Worm (Caenorhabditis elegans): ENCODE results near the gene unc-3.

unc-3 gene

DNA sequence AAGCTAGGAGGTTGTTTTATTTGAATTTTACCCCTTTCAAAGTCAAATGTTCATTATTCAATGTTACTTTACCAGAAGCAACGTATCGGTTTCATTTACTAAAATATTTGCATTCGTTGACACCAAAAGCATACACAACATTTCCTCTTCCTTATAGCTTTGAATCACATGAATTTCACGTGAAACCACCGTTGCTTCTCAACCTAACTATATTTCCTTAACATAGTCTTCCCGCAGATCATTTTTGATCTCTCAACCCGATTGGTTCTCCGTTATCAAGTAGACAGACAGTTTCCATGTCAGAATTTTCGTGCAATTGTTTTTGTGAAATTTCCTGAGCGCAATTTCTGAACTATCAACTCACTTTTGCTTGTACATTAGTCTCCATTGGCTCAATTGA, 36.6 kb downstream of the unc-3 start (continued):
- TF ChIP-seq hmg-1.1 (GFP tag; IDR thresholded peaks at IDR 0.05) (no peak), nhr-111 (GFP tag; optimal IDR thresholded peaks at IDR 0.05) (no peak), F37D6.2 (tag; optimal IDR thresholded peaks at IDR 0.05) (no peak), nhr-77 (tag; optimal IDR thresholded peaks at IDR 0.05) (no peak), daf-16 (GFP tag; optimal IDR thresholded peaks at IDR 0.05) (no peak), daf-16 (tag; optimal IDR thresholded peaks at IDR 0.05) (peak; percentile 50), mep-1 (tag; optimal IDR thresholded peaks at IDR 0.05) (no peak), snpc-1.2 (GFP tag; IDR thresholded peaks at IDR 0.05) (no peak), madf-5 (GFP tag; IDR thresholded peaks at IDR 0.05) (no peak), tra-1 (GFP tag; IDR thresholded peaks at IDR 0.05) (0 out of 2 replicates have a peak, but pooled peaks have one; percentile 22), attf-4 (tag; optimal IDR thresholded peaks at IDR 0.05) (no peak), ceh-62 (tag; optimal IDR thresholded peaks at IDR 0.05) (no peak), ama-1 (optimal IDR thresholded peaks at IDR 0.05) (no peak), lin-1 (GFP tag; IDR thresholded peaks at IDR 0.05) (no peak), lsy-2 (tag; optimal IDR thresholded peaks at IDR 0.05) (no peak), hlh-30 (tag; optimal IDR thresholded peaks at IDR 0.05; ENCODE audit: insufficient read depth) (peak; percentile 54), zip-2 (tag; optimal IDR thresholded peaks at IDR 0.05) (no peak), skn-1 (tag; optimal IDR thresholded peaks at IDR 0.05) (no peak), Y5F2A.4 (GFP tag; optimal IDR thresholded peaks at IDR 0.05) (no peak), lin-13 (GFP tag; optimal IDR thresholded peaks at IDR 0.05) (no peak), T26A8.4 (GFP tag; IDR thresholded peaks at IDR 0.05) (no peak), nhr-28 (tag; optimal IDR thresholded peaks at IDR 0.05) (peak; percentile 9)

ce11 chrX:14810718-14811117, 37.4 kb downstream of the unc-3 start, which contains the start of gene atf-4:
atf-4 (minus strand) TSS chrX:14810810.
- no peak for TF ChIP-seq R02D3.7 (tag; optimal IDR thresholded peaks at IDR 0.05)
- TF ChIP-seq daf-12 (tag; optimal IDR thresholded peaks at IDR 0.05) = no peak
- TF ChIP-seq F10B5.3 (tag; optimal IDR thresholded peaks at IDR 0.05) = no peak
- peak; percentile 68 for TF ChIP-seq lin-1 (GFP tag; IDR thresholded peaks at IDR 0.05)
- peak; percentile 62; the same call in 1 of the 2 replicates for TF ChIP-seq T26A8.4 (GFP tag; IDR thresholded peaks at IDR 0.05)
- TF ChIP-seq ceh-32 (tag; optimal IDR thresholded peaks at IDR 0.05; ENCODE audit: poor library complexity) = no peak
- peak; percentile 48 for TF ChIP-seq ceh-28 (tag; optimal IDR thresholded peaks at IDR 0.05)
- no peak for TF ChIP-seq unc-62 (GFP tag; optimal IDR thresholded peaks at IDR 0.05 in 1 of 2)
- no peak for TF ChIP-seq unc-62 (tag; optimal IDR thresholded peaks at IDR 0.05)
- no peak for TF ChIP-seq Y75B8A.6 (GFP tag; IDR thresholded peaks at IDR 0.05)
- TF ChIP-seq ztf-11 (tag; optimal IDR thresholded peaks at IDR 0.05) = no peak
- peak; percentile 78 for TF ChIP-seq nhr-77 (tag; optimal IDR thresholded peaks at IDR 0.05)
- TF ChIP-seq mdl-1 (tag; optimal IDR thresholded peaks at IDR 0.05) = peak; percentile 81 to 95
- no peak for TF ChIP-seq nhr-25 (tag; optimal IDR thresholded peaks at IDR 0.05; ENCODE audit: borderline replicate concordance, insufficient read depth)
- no peak for TF ChIP-seq set-16 (GFP tag; IDR thresholded peaks at IDR 0.05)
- TF ChIP-seq arid-1 (GFP tag; conservative IDR thresholded peaks at IDR 0.05) = peak; percentile 56; the same call in 1 of the 2 replicates
- peak; percentile 91 for TF ChIP-seq dve-1 (tag; optimal IDR thresholded peaks at IDR 0.05; ENCODE audit: insufficient read depth)
- TF ChIP-seq dmd-6 (GFP tag; IDR thresholded peaks at IDR 0.05) = peak; percentile 87
- TF ChIP-seq nhr-76 (tag; optimal IDR thresholded peaks at IDR 0.05) = no peak
- no peak for TF ChIP-seq duxl-1 (tag; optimal IDR thresholded peaks at IDR 0.05; ENCODE audit: poor library complexity)
- TF ChIP-seq hlh-11 (tag; optimal IDR thresholded peaks at IDR 0.05) = peak; percentile 87
- TF ChIP-seq dmd-9 (GFP tag; IDR thresholded peaks at IDR 0.05) = no peak
- TF ChIP-seq pqm-1 (tag; optimal IDR thresholded peaks at IDR 0.05) = peak; percentile 24
- TF ChIP-seq skn-1 (tag; optimal IDR thresholded peaks at IDR 0.05) = no peak
- TF ChIP-seq rbr-2 (tag; optimal IDR thresholded peaks at IDR 0.05) = peak; percentile 16
- TF ChIP-seq nhr-111 (GFP tag; optimal IDR thresholded peaks at IDR 0.05) = no peak
- TF ChIP-seq nhr-11 (tag; optimal IDR thresholded peaks at IDR 0.05) = peak; percentile 83
- TF ChIP-seq lsy-2 (tag; optimal IDR thresholded peaks at IDR 0.05) = peak; percentile 47 to 73
- no peak for TF ChIP-seq daf-16 (GFP tag; optimal IDR thresholded peaks at IDR 0.05)
- TF ChIP-seq daf-16 (tag; optimal IDR thresholded peaks at IDR 0.05) = peak; percentile 71
- TF ChIP-seq dpl-1 (GFP tag; optimal IDR thresholded peaks at IDR 0.05) = peak; percentile 68
- peak; percentile 34; the same call in 1 of the 2 replicates for TF ChIP-seq egl-43 (GFP tag; IDR thresholded peaks at IDR 0.05)
- no peak for TF ChIP-seq madf-9 (GFP tag; conservative IDR thresholded peaks at IDR 0.05)
- peak; percentile 86 for TF ChIP-seq nhr-28 (tag; optimal IDR thresholded peaks at IDR 0.05)
- TF ChIP-seq nhr-6 (tag; optimal IDR thresholded peaks at IDR 0.05) = no peak
- no peak for TF ChIP-seq unc-39 (tag; optimal IDR thresholded peaks at IDR 0.05)

Measured in whole organism, L4 larva.